Fruit fly (Drosophila melanogaster): ENCODE results near the gene Sgs3.
A peak's percentile ranks its signal among the peaks of the same experiment; 100 is the strongest.

The Sgs3 gene

dm6 chr3L:11487327-11487973 is 24.6 kb upstream of the Sgs3 start, which contains the start of gene chrb (continued):
- TF ChIP-seq CG17802 (tag; optimal IDR thresholded peaks at IDR 0.05) (peak; percentile 41), run (tag; optimal IDR thresholded peaks at IDR 0.05) (peak; percentile 41), CG2712 (tag; optimal IDR thresholded peaks at IDR 0.05) (peak; percentile 56), CG9797 (GFP tag; optimal IDR thresholded peaks at IDR 0.05) (peak; percentile 16), Oli (tag; optimal IDR thresholded peaks at IDR 0.05) (peak; percentile 26), cg (GFP tag; optimal IDR thresholded peaks at IDR 0.05) (peak; percentile 81), CG14014 (GFP tag; IDR thresholded peaks at IDR 0.05) (no peak), pnt (GFP tag; optimal IDR thresholded peaks at IDR 0.05) (peak; percentile 21), psq (GFP tag; optimal IDR thresholded peaks at IDR 0.05) (peak; percentile 77), CG7372 (GFP tag; IDR thresholded peaks at IDR 0.05) (no peak), Nf-YB (GFP tag; optimal IDR thresholded peaks at IDR 0.05) (peak; percentile 48), Sin3A (optimal IDR thresholded peaks at IDR 0.05) (no peak), Hmr (GFP tag; optimal IDR thresholded peaks at IDR 0.05) (peak; percentile 54), sob (GFP tag; IDR thresholded peaks at IDR 0.05) (peak; percentile 42; the same call in 1 of the 2 replicates), CG4328 (GFP tag; optimal IDR thresholded peaks at IDR 0.05) (peak; percentile 42), Trl (optimal IDR thresholded peaks at IDR 0.05) (peak; percentile 95 to 98), Trl (GFP tag; optimal IDR thresholded peaks at IDR 0.05) (peak; percentile 76), CG13123 (GFP tag; optimal IDR thresholded peaks at IDR 0.05) (no peak), CG6175 (GFP tag; IDR thresholded peaks at IDR 0.05) (0 out of 3 replicates have a peak, but pooled peaks have one; percentile 13), CG32767 (GFP tag; IDR thresholded peaks at IDR 0.05) (peak; percentile 50; the same call in 1 of the 2 replicates), chn (GFP tag; optimal IDR thresholded peaks at IDR 0.05) (peak; percentile 40), unc-4 (GFP tag; IDR thresholded peaks at IDR 0.05; ENCODE audit: partially characterized antibody) (peak; percentile 51), NFAT (GFP tag; IDR thresholded peaks at IDR 0.05) (0 out of 2 replicates have a peak, but pooled peaks have one; percentile 26), CG9817 (tag; optimal IDR thresholded peaks at IDR 0.05) (no peak), ap (GFP tag; IDR thresholded peaks at IDR 0.05) (no peak), CG15514 (GFP tag; optimal IDR thresholded peaks at IDR 0.05) (peak; percentile 53), nau (GFP tag; optimal IDR thresholded peaks at IDR 0.05) (peak; percentile 42), Dfd (GFP tag; optimal IDR thresholded peaks at IDR 0.05) (no peak), CG14710 (tag; optimal IDR thresholded peaks at IDR 0.05) (peak; percentile 40), B-H1 (GFP tag; IDR thresholded peaks at IDR 0.05) (no peak), chm (GFP tag; IDR thresholded peaks at IDR 0.05) (peak; percentile 97), CHES-1-like (GFP tag; optimal IDR thresholded peaks at IDR 0.05) (peak; percentile 73), CG2202 (tag; optimal IDR thresholded peaks at IDR 0.05) (peak; percentile 30), CG16863 (GFP tag; optimal IDR thresholded peaks at IDR 0.05) (peak; percentile 63), CG11723 (GFP tag; optimal IDR thresholded peaks at IDR 0.05) (peak; percentile 46), CG7271 (tag; optimal IDR thresholded peaks at IDR 0.05) (no peak), CG12391 (tag; optimal IDR thresholded peaks at IDR 0.05) (peak; percentile 36), Xrp1 (GFP tag; IDR thresholded peaks at IDR 0.05) (peak; percentile 58; the same call in 1 of the 2 replicates), unpg (GFP tag; optimal IDR thresholded peaks at IDR 0.05) (peak; percentile 31), Drgx (GFP tag; IDR thresholded peaks at IDR 0.05) (peak; percentile 71), CG10543 (GFP tag; optimal IDR thresholded peaks at IDR 0.05) (peak; percentile 74), CG17612 (GFP tag; IDR thresholded peaks at IDR 0.05) (no peak), CG3838 (GFP tag; optimal IDR thresholded peaks at IDR 0.05) (no peak), crp (GFP tag; optimal IDR thresholded peaks at IDR 0.05) (peak; percentile 47 to 85), sens (GFP tag) (peak; percentile 92), Hr3 (GFP tag; optimal IDR thresholded peaks at IDR 0.05) (no peak), fd102C (GFP tag; optimal IDR thresholded peaks at IDR 0.05) (no peak), dimm (GFP tag; IDR thresholded peaks at IDR 0.05) (no peak), pita (GFP tag; optimal IDR thresholded peaks at IDR 0.05) (no peak), grau (tag; optimal IDR thresholded peaks at IDR 0.05) (peak; percentile 50)

Measured in whole organism, embryonic.